Fruit fly (Drosophila melanogaster) whole organism, embryonic: Measurements from ENCODE around the gene sll.

ENCODE experiments used
- Bgb ChIP-seq: fragments of 200-800 bp; sonication (Bioruptor generic); IDR thresholded peaks from 2 replicates; pipeline ENCODE4 v1.3.6; 2022; ENCODE audit warnings: missing biosample characterization, missing genetic modification characterization; ENCODE audit not compliant: partially characterized antibody
- CG10979 ChIP-seq: fragments of 200-800 bp; sonication (Bioruptor generic); optimal IDR thresholded peaks from 2 replicates; lab custom pipeline; 2018; ENCODE audit warnings: missing biosample characterization, mild to moderate bottlenecking, missing genetic modification characterization, moderate library complexity
- CG12219 ChIP-seq: fragments of 200-800 bp; sonication (Bioruptor generic); optimal IDR thresholded peaks from 3 replicates; lab custom pipeline; 2018; ENCODE audit warnings: missing biosample characterization, mild to moderate bottlenecking, missing genetic modification characterization
- CG12942 ChIP-seq: fragments of 200-800 bp; sonication (Bioruptor generic); optimal IDR thresholded peaks from 3 replicates; lab custom pipeline; 2016; ENCODE audit warnings: missing biosample characterization, missing genetic modification characterization
- CG13775 ChIP-seq: fragments of 200-800 bp; sonication (Bioruptor generic); optimal IDR thresholded peaks from 3 replicates; lab custom pipeline; 2017; ENCODE audit warnings: missing biosample characterization, mild to moderate bottlenecking, missing genetic modification characterization
- CG16779 ChIP-seq: fragments of 200-800 bp; sonication (Bioruptor generic); IDR thresholded peaks from 2 replicates; pipeline ENCODE4 v1.3.6; 2022; ENCODE audit warnings: missing biosample characterization, missing genetic modification characterization
- CG17361 ChIP-seq: fragments of 200-800 bp; sonication (Bioruptor generic); IDR thresholded peaks from 3 replicates; pipeline ENCODE4 v1.3.6; 2022; ENCODE audit warnings: missing biosample characterization, missing genetic modification characterization
- CG17612 ChIP-seq: fragments of 200-800 bp; sonication (Bioruptor generic); IDR thresholded peaks from 2 replicates; pipeline ENCODE4 v1.3.6; 2022; ENCODE audit warnings: missing biosample characterization, missing genetic modification characterization
- CG18262 ChIP-seq: fragments of 200-800 bp; optimal IDR thresholded peaks from 3 replicates; lab custom pipeline; 2019; ENCODE audit warnings: missing biosample characterization, mild to moderate bottlenecking, missing genetic modification characterization, moderate library complexity
- CG2678 ChIP-seq: fragments of 200-800 bp; sonication (Bioruptor generic); optimal IDR thresholded peaks from 3 replicates; lab custom pipeline; 2019; ENCODE audit warnings: missing biosample characterization, mild to moderate bottlenecking, missing genetic modification characterization, moderate library complexity
- CG2712 ChIP-seq: fragments of 200-800 bp; optimal IDR thresholded peaks from 3 replicates; lab custom pipeline; 2019; ENCODE audit warnings: missing biosample characterization, mild to moderate bottlenecking, missing genetic modification characterization, moderate library complexity
- CG32532 ChIP-seq: fragments of 200-800 bp; sonication (Bioruptor generic); IDR thresholded peaks from 2 replicates; pipeline ENCODE4 v1.3.6; 2022; ENCODE audit warnings: missing biosample characterization, missing genetic modification characterization
- CG42726 ChIP-seq: fragments of 200-800 bp; sonication (Bioruptor generic); IDR thresholded peaks from 2 replicates; pipeline ENCODE4 v1.3.6; 2022; ENCODE audit warnings: missing biosample characterization, missing genetic modification characterization; ENCODE audit not compliant: partially characterized antibody
- CG4617 ChIP-seq: fragments of 200-800 bp; sonication (Bioruptor generic); optimal IDR thresholded peaks from 3 replicates; lab custom pipeline; 2016; ENCODE audit warnings: missing biosample characterization, missing genetic modification characterization, borderline replicate concordance
- CG4820 ChIP-seq: fragments of 200-800 bp; sonication (Bioruptor generic); optimal IDR thresholded peaks from 3 replicates; lab custom pipeline; 2016; ENCODE audit warnings: missing biosample characterization, missing genetic modification characterization
- CG6791 ChIP-seq: fragments of 200-800 bp; sonication (Bioruptor generic); IDR thresholded peaks from 3 replicates; pipeline ENCODE4 v1.3.6; 2022; ENCODE audit warnings: missing biosample characterization, missing genetic modification characterization; ENCODE audit not compliant: partially characterized antibody
- CG7839 ChIP-seq: fragments of 200-800 bp; sonication (Bioruptor generic); optimal IDR thresholded peaks from 3 replicates; lab custom pipeline; 2018; ENCODE audit warnings: missing biosample characterization, mild to moderate bottlenecking, missing genetic modification characterization, moderate library complexity
- CG8765 ChIP-seq: fragments of 200-800 bp; sonication (Bioruptor generic); IDR thresholded peaks from 2 replicates; pipeline ENCODE4 v1.3.6; 2022; ENCODE audit warnings: missing biosample characterization, missing genetic modification characterization
- CG8924 ChIP-seq: fragments of 200-800 bp; optimal IDR thresholded peaks from 3 replicates; lab custom pipeline; 2019; ENCODE audit warnings: missing biosample characterization, mild to moderate bottlenecking, missing genetic modification characterization, moderate library complexity
- CoRest ChIP-seq: fragments of 200-800 bp; sonication (Bioruptor generic); optimal IDR thresholded peaks from 3 replicates; lab custom pipeline; 2018; ENCODE audit warnings: missing biosample characterization, mild to moderate bottlenecking, missing genetic modification characterization, moderate library complexity
- Dref ChIP-seq: fragments of 200-800 bp; sonication (Bioruptor generic); IDR thresholded peaks from 2 replicates; pipeline ENCODE4 v1.3.6; 2022; ENCODE audit warnings: missing biosample characterization, missing genetic modification characterization
- Eip74EF ChIP-seq, 2 experiments: fragments of 200-800 bp in 1 of 2; fragments of >200 bp in 1 of 2; sonication (Bioruptor generic) in 1 of 2; optimal IDR thresholded peaks; 2 replicates each; lab custom pipeline; 2017 to 2019; ENCODE audit warnings: missing biosample characterization in 2 of 2, missing genetic modification characterization in 2 of 2, mild to moderate bottlenecking in 1 of 2, moderate library complexity in 1 of 2
- Hr51 ChIP-seq, 2 experiments: fragments of 200-800 bp; sonication (Bioruptor generic); optimal IDR thresholded peaks; 2 replicates in 1 of 2; 3 replicates in 1 of 2; lab custom pipeline; 2016 to 2018; ENCODE audit warnings: missing biosample characterization in 2 of 2, missing genetic modification characterization in 2 of 2, mild to moderate bottlenecking in 1 of 2, moderate library complexity in 1 of 2
- Hr78 ChIP-seq, 2 experiments: fragments of 200-800 bp in 1 of 2; fragments of >200 bp in 1 of 2; sonication (Bioruptor generic) in 1 of 2; optimal IDR thresholded peaks; 2 replicates each; lab custom pipeline; 2017 to 2019; ENCODE audit warnings: missing biosample characterization in 2 of 2, missing genetic modification characterization in 2 of 2, mild to moderate bottlenecking in 1 of 2, moderate library complexity in 1 of 2
- MBD-R2 ChIP-seq: fragments of 200-800 bp; sonication (Bioruptor generic); IDR thresholded peaks from 2 replicates; pipeline ENCODE4 v1.3.6; 2022; ENCODE audit warnings: missing biosample characterization, missing genetic modification characterization
- NC2α ChIP-seq: fragments of 200-800 bp; sonication (Bioruptor generic); optimal IDR thresholded peaks from 2 replicates; lab custom pipeline; 2016; ENCODE audit warnings: missing biosample characterization, missing genetic modification characterization
- Neu2 ChIP-seq: fragments of 200-800 bp; sonication (Bioruptor generic); optimal IDR thresholded peaks from 3 replicates; lab custom pipeline; 2016; ENCODE audit warnings: missing biosample characterization, missing genetic modification characterization, borderline replicate concordance
- Sox100B ChIP-seq: fragments of 200-800 bp; sonication (Bioruptor generic); optimal IDR thresholded peaks from 3 replicates; lab custom pipeline; 2018; ENCODE audit warnings: missing biosample characterization, mild to moderate bottlenecking, missing genetic modification characterization
- Sry-β ChIP-seq: fragments of 200-800 bp; sonication (Bioruptor generic); optimal IDR thresholded peaks from 2 replicates; lab custom pipeline; 2018; ENCODE audit warnings: missing biosample characterization, mild to moderate bottlenecking, missing genetic modification characterization, moderate library complexity
- Vsx1 ChIP-seq: fragments of 200-800 bp; sonication (Bioruptor generic); optimal IDR thresholded peaks from 2 replicates; lab custom pipeline; 2017; ENCODE audit warnings: missing biosample characterization, mild to moderate bottlenecking, missing genetic modification characterization, missing genetic modification reagents
- abd-A ChIP-seq: fragments of 200-800 bp; sonication (Bioruptor generic); optimal IDR thresholded peaks from 3 replicates; lab custom pipeline; 2019; ENCODE audit warnings: missing biosample characterization, mild to moderate bottlenecking, missing genetic modification characterization, moderate library complexity
- amos ChIP-seq: fragments of 200-800 bp; sonication (Bioruptor generic); IDR thresholded peaks from 2 replicates; pipeline ENCODE4 v1.3.6; 2022; ENCODE audit warnings: missing biosample characterization, missing genetic modification characterization; ENCODE audit not compliant: partially characterized antibody
- ase ChIP-seq: fragments of 200-800 bp; sonication (Bioruptor generic); IDR thresholded peaks from 3 replicates; pipeline ENCODE4 v1.3.6; 2022; ENCODE audit warnings: missing biosample characterization, missing genetic modification characterization
- bsh ChIP-seq, 2 experiments: fragments of 200-800 bp; sonication (Bioruptor generic); optimal IDR thresholded peaks; 2 replicates each; lab custom pipeline; 2017 to 2018; ENCODE audit warnings: mild to moderate bottlenecking in 2 of 2, missing biosample characterization in 2 of 2, missing genetic modification characterization in 2 of 2, moderate library complexity in 1 of 2
- chinmo ChIP-seq: fragments of 200-800 bp; sonication (Bioruptor generic); IDR thresholded peaks from 4 replicates; pipeline ENCODE4 v1.3.6; 2022; ENCODE audit warnings: missing biosample characterization, missing genetic modification characterization; ENCODE audit not compliant: partially characterized antibody
- dati ChIP-seq: fragments of 200-800 bp; sonication (Bioruptor generic); IDR thresholded peaks from 2 replicates; pipeline ENCODE4 v1.3.6; 2022; ENCODE audit warnings: missing biosample characterization, missing genetic modification characterization
- dmrt99B ChIP-seq: fragments of 200-800 bp; sonication (Bioruptor generic); optimal IDR thresholded peaks from 2 replicates; lab custom pipeline; 2018; ENCODE audit warnings: missing biosample characterization, mild to moderate bottlenecking, missing genetic modification characterization, moderate library complexity
- eve ChIP-seq, 2 experiments: fragments of >200 bp; optimal IDR thresholded peaks; 2 replicates each; lab custom pipeline; 2017; ENCODE audit warnings: missing biosample characterization in 2 of 2, missing genetic modification characterization in 2 of 2
- fd3F ChIP-seq: fragments of 200-800 bp; sonication (Bioruptor generic); optimal IDR thresholded peaks from 2 replicates; lab custom pipeline; 2018; ENCODE audit warnings: missing biosample characterization, mild to moderate bottlenecking, missing genetic modification characterization, moderate library complexity
- gem ChIP-seq: fragments of 200-800 bp; sonication (Bioruptor generic); optimal IDR thresholded peaks from 2 replicates; lab custom pipeline; 2019; ENCODE audit warnings: missing biosample characterization, mild to moderate bottlenecking, missing genetic modification characterization, moderate library complexity
- hkb ChIP-seq, 2 experiments: fragments of 200-800 bp in 1 of 2; fragments of >200 bp in 1 of 2; sonication (Bioruptor generic) in 1 of 2; IDR thresholded peaks in 1 of 2; optimal IDR thresholded peaks in 1 of 2; 2 replicates each; pipeline versions ENCODE4 v1.3.6 to Lab custom; 2017 to 2022; ENCODE audit warnings: missing biosample characterization in 1 of 2, missing genetic modification characterization in 1 of 2
- pita ChIP-seq: fragments of 200-800 bp; sonication (Bioruptor generic); optimal IDR thresholded peaks from 2 replicates; lab custom pipeline; 2017; ENCODE audit warnings: missing biosample characterization, mild to moderate bottlenecking, missing genetic modification characterization
- pnt ChIP-seq: fragments of 200-800 bp; sonication (Bioruptor generic); optimal IDR thresholded peaks from 3 replicates; lab custom pipeline; 2016; ENCODE audit warnings: missing biosample characterization, missing genetic modification characterization
- seq ChIP-seq: fragments of 200-800 bp; sonication (Bioruptor generic); IDR thresholded peaks from 2 replicates; pipeline ENCODE4 v1.3.6; 2022; ENCODE audit warnings: missing biosample characterization, missing genetic modification characterization
- vvl ChIP-seq: fragments of 200-800 bp; sonication (Bioruptor generic); IDR thresholded peaks from 2 replicates; pipeline ENCODE4 v1.3.6; 2022; ENCODE audit warnings: missing biosample characterization, missing genetic modification characterization
- wek ChIP-seq: fragments of 200-800 bp; sonication (Bioruptor generic); optimal IDR thresholded peaks from 3 replicates; lab custom pipeline; 2018; ENCODE audit warnings: missing biosample characterization, mild to moderate bottlenecking, missing genetic modification characterization, moderate library complexity

The sll gene

DNA sequence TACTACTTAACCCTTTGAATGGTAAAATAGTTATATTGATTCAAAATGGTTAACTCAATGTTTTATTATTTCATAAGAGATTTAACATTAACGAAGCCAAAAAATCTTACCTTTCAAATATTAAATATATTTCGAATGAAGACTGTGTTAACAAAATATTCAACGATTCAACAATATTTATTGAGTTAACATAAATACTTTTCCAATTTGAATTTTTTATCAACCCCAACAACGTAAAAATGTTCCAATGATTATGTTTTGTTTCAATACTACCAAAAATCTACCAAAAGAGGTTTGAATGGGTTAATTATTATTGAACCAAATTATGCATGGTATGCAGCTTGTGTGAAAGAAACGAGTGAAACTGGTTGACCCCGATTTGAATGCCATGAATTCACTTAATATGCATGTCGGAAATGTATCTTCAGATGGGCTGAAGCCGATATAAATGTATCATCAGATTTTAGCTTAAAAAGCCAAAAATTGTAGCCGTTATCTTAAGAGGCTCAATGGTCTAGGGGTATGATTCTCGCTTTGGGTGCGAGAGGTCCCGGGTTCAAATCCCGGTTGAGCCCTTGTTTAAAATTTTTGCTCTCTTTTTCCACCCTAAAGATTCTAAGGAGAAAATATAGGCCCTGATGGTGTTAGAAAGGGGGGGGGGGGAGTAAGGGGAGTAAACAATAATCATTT lies 25.4 kb downstream of the sll start:
- TF ChIP-seq CG2678 (peak; percentile 27), Eip74EF (GFP tag; optimal IDR thresholded peaks at IDR 0.05; lab: Kevin White, UChicago) (peak in 1 of 2 experiments; percentile 57), CG16779 (GFP tag; lab: Robert Waterston, UW) (no peak), Bgb (GFP tag; lab: Robert Waterston, UW) (peak; percentile 28; the same call in 1 of the 2 replicates), CG32532 (GFP tag; lab: Robert Waterston, UW) (no peak), dmrt99B (tag; lab: Kevin White, UChicago) (peak; percentile 45), abd-A (peak; percentile 69), CoRest (tag; lab: Kevin White, UChicago) (peak; percentile 1), CG12219 (GFP tag; lab: Kevin White, UChicago) (no peak), CG2712 (tag; lab: Kevin White, UChicago) (no peak), Sox100B (GFP tag; lab: Kevin White, UChicago) (peak; percentile 15), Vsx1 (no peak), CG7839 (peak; percentile 10), CG12942 (GFP tag; lab: Kevin White, UChicago) (no peak), pita (GFP tag; lab: Kevin White, UChicago) (no peak), CG4617 (GFP tag; lab: Kevin White, UChicago) (no peak), CG17612 (GFP tag; lab: Robert Waterston, UW) (no peak), dati (no peak), CG6791 (GFP tag; lab: Robert Waterston, UW) (peak; percentile 20; the same call in 1 of the 3 replicates), ase (GFP tag; lab: Robert Waterston, UW) (no peak), vvl (GFP tag; lab: Robert Waterston, UW) (peak; percentile 69), chinmo (GFP tag; lab: Robert Waterston, UW) (peak; percentile 50; the same call in 1 of the 4 replicates), Neu2 (GFP tag; lab: Kevin White, UChicago) (no peak), CG8765 (GFP tag; lab: Robert Waterston, UW) (no peak), fd3F (GFP tag; lab: Kevin White, UChicago) (no peak), CG10979 (peak; percentile 2), Dref (GFP tag; lab: Robert Waterston, UW) (no peak), pnt (GFP tag; lab: Kevin White, UChicago) (no peak), seq (no peak), CG18262 (tag; lab: Kevin White, UChicago) (peak; percentile 27), hkb (optimal IDR thresholded peaks at IDR 0.05; lab: Kevin White, UChicago) (no peak), hkb (GFP tag; IDR thresholded peaks at IDR 0.05; lab: Robert Waterston, UW) (0 out of 2 replicates have a peak, but pooled peaks have one; percentile 7), CG17361 (GFP tag; lab: Robert Waterston, UW) (peak; percentile 31; the same call in 1 of the 3 replicates), NC2α (GFP tag; lab: Kevin White, UChicago) (no peak), bsh (GFP tag; optimal IDR thresholded peaks at IDR 0.05; lab: Kevin White, UChicago) (no peak), wek (GFP tag; lab: Kevin White, UChicago) (no peak), MBD-R2 (GFP tag; lab: Robert Waterston, UW) (no peak), CG8924 (tag; lab: Kevin White, UChicago) (peak; percentile 16), Hr78 (GFP tag; optimal IDR thresholded peaks at IDR 0.05; lab: Kevin White, UChicago) (peak in 1 of 2 experiments; percentile 32), Sry-β (GFP tag; lab: Kevin White, UChicago) (no peak), CG42726 (GFP tag; lab: Robert Waterston, UW) (0 out of 2 replicates have a peak, but pooled peaks have one; percentile 22), eve (GFP tag; optimal IDR thresholded peaks at IDR 0.05; lab: Kevin White, UChicago) (no peak), amos (GFP tag; lab: Robert Waterston, UW) (peak; percentile 48; the same call in 1 of the 2 replicates), gem (tag; lab: Kevin White, UChicago) (peak; percentile 16), CG13775 (GFP tag; lab: Kevin White, UChicago) (no peak), CG4820 (GFP tag; lab: Kevin White, UChicago) (no peak), Hr51 (GFP tag; optimal IDR thresholded peaks at IDR 0.05; lab: Kevin White, UChicago) (peak in 1 of 2 experiments; percentile 18)
